Fruit fly (Drosophila melanogaster): ENCODE measurements around the gene CG11786.

Gene CG11786

DNA sequence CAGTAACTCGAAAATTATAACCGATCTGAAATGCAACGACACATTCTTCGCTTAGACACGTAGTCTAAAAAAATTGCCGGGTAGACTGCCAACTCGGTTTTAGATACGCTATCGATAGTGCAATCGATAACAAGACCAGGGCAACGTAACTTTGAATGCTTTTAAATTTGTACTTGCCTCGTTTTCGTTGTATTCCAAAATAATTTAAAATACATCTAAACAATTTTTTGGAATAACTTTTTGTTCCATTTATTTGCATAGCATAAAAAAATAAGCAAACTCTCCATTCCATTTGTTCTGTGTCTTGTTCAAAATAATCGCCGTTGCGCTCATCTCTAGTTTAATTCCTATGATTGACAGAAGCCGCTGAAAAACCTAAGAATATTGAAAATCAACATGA is 23.4 kb downstream of the CG11786 start, which contains the start of the genes Stt3B and CG11839:
Gene Stt3B (minus strand): TSS at position 69 of the 400 bp plus-strand sequence.
Gene CG11839 (plus strand): TSS at position 359 of the 400 bp plus-strand sequence.
- TF ChIP-seq noc (tag; optimal IDR thresholded peaks at IDR 0.05), result no peak

dm6 chr3R:25070871-25071270 is 24.7 kb downstream of the CG11786 start, which contains the start of gene CG11836:
TSS of gene CG11836 (plus strand) at chr3R:25071126.
- TF ChIP-seq noc (tag; optimal IDR thresholded peaks at IDR 0.05), result no peak

dm6 chr3R:25074558-25074964 is 28.4 kb downstream of the CG11786 start, which contains the start of the genes shams and CG11920:
TSS of gene shams (minus strand) at chr3R:25074607.
TSS of gene CG11920 (plus strand) at chr3R:25074877.
- TF ChIP-seq noc (tag; optimal IDR thresholded peaks at IDR 0.05), result no peak

dm6 chr3R:25077280-25077820 is 31.2 kb downstream of the CG11786 start:
- TF ChIP-seq noc (tag; optimal IDR thresholded peaks at IDR 0.05), result no peak

DNA sequence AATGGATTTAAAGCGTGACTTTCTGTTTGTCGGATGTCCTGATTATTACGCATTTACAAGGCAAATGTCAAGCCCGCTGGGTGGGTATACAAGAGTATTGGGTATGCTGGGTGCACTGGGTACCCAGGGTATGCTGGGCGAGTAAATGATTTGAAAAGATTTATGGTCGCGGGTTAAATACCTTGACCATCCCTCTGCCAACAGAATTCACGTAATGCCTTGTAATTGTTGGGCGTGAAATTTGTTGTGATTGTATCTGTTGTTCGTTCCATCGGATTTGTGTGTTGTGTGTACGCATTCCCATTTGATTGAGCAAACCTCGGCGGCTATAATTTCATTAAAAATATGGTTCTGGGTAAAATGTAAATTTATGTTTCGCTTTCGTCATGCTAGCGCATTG is 32.5 kb downstream of the CG11786 start:
- TF ChIP-seq noc (tag; optimal IDR thresholded peaks at IDR 0.05), result no peak

DNA sequence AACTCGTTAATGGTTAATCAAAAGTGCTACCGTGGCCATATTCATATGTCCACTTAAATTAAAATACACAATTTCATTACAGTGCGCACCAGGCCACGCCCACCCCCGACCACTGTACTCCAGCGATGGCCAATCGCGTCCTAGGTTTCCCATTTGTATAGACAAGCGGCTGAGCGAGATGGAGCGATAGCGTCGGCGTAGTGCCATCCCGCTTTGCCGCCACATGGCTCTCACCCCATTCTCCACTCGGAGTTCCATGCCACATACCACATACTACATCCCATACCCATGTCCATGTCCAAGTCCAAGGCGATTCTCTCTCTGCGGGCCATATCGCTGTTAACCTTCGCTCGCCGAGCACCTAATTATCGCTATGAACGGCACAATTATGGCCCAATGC is 34.3 kb downstream of the CG11786 start:
- TF ChIP-seq noc (tag; optimal IDR thresholded peaks at IDR 0.05), result no peak

DNA sequence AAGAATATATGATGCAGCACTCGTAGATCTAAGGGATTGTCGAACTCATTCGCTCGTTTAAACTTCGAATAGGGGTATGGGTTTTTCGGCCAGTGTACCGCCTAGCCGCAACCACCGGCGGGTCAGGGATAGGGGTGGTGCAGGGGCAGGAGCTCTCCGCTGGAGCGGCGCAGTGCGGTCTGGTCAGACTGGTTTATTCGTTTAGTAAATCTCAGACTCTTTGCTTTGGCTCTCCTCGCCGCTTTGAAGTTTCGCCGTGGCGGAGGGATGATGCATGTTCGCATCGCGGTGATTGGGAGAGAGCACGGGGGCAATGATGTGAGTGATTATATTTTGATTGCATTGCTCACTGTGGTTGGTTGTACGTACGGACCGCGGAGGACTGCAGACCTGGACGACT is 36.2 kb downstream of the CG11786 start, which contains the start of gene fd96Ca:
Gene fd96Ca (plus strand): TSS at position 337 of the 400 bp plus-strand sequence.
- TF ChIP-seq noc (tag; optimal IDR thresholded peaks at IDR 0.05), result no peak

dm6 chr3R:25094639-25095038 is 48.5 kb downstream of the CG11786 start, which contains the start of gene fd96Cb:
TSS of gene fd96Cb (plus strand) at chr3R:25095012.
- no peak for TF ChIP-seq noc (tag; optimal IDR thresholded peaks at IDR 0.05)

All from whole organism, larva.